Worm (Caenorhabditis elegans) whole organism, late embryonic: ENCODE data around the gene ndub-2.

Experiments used
- C38D4.7 ChIP-seq: fragments of 200-800 bp; sonication (Bioruptor generic); optimal IDR thresholded peaks from 2 replicates; lab custom pipeline; 2018; ENCODE audit warnings: mild to moderate bottlenecking, missing genetic modification characterization, moderate library complexity, missing compliant biosample characterization
- F13H6.1 ChIP-seq: sonication (generic microtip); optimal IDR thresholded peaks from 2 replicates; lab custom pipeline; 2016; ENCODE audit warnings: missing genetic modification characterization, missing compliant biosample characterization
- K09A11.1 ChIP-seq: sonication (generic microtip); optimal IDR thresholded peaks from 2 replicates; lab custom pipeline; 2017; ENCODE audit warnings: antibody characterized with exemption, mild to moderate bottlenecking, missing genetic modification characterization, missing compliant biosample characterization; ENCODE audit not compliant: insufficient read depth
- T23F11.4 ChIP-seq: fragments of 200-800 bp; sonication (Bioruptor generic); optimal IDR thresholded peaks from 2 replicates; lab custom pipeline; 2018; ENCODE audit warnings: mild to moderate bottlenecking, missing genetic modification characterization, missing compliant biosample characterization
- Y22D7AL.16 ChIP-seq: sonication (generic microtip); optimal IDR thresholded peaks from 2 replicates; lab custom pipeline; 2016; ENCODE audit warnings: missing genetic modification characterization, missing compliant biosample characterization
- ahr-1 ChIP-seq: sonication (generic microtip); optimal IDR thresholded peaks from 2 replicates; lab custom pipeline; 2016; ENCODE audit warnings: missing genetic modification characterization, missing compliant biosample characterization
- ama-1 ChIP-seq: fragments of 150-350 bp; optimal IDR thresholded peaks from 2 replicates; lab custom pipeline; 2014
- ceh-18 ChIP-seq: sonication (generic microtip); optimal IDR thresholded peaks from 2 replicates; lab custom pipeline; 2016; ENCODE audit warnings: missing genetic modification characterization, missing compliant biosample characterization
- ceh-19 ChIP-seq: fragments of 200-800 bp; sonication (Bioruptor generic); optimal IDR thresholded peaks from 2 replicates; lab custom pipeline; 2018; ENCODE audit warnings: mild to moderate bottlenecking, missing genetic modification characterization, missing compliant biosample characterization
- ceh-24 ChIP-seq: sonication (generic microtip); optimal IDR thresholded peaks from 2 replicates; lab custom pipeline; 2016; ENCODE audit warnings: mild to moderate bottlenecking, missing genetic modification characterization, missing compliant biosample characterization
- ceh-30 ChIP-seq: fragments of 150-350 bp; optimal IDR thresholded peaks from 2 replicates; lab custom pipeline; 2014; ENCODE audit warnings: missing biosample characterization, missing genetic modification characterization
- ceh-31 ChIP-seq: sonication (generic microtip); optimal IDR thresholded peaks from 2 replicates; lab custom pipeline; 2016; ENCODE audit warnings: missing genetic modification characterization, missing compliant biosample characterization
- ceh-34 ChIP-seq: sonication (generic microtip); optimal IDR thresholded peaks from 2 replicates; lab custom pipeline; 2016; ENCODE audit warnings: mild to moderate bottlenecking, missing genetic modification characterization, missing compliant biosample characterization
- ceh-45 ChIP-seq: fragments of 200-800 bp; sonication (Bioruptor generic); IDR thresholded peaks from 2 replicates; pipeline ENCODE4 v1.3.6; 2022; ENCODE audit warnings: missing genetic modification reagents, missing genetic modification characterization, missing compliant biosample characterization
- ceh-6 ChIP-seq: fragments of 200-800 bp; sonication (Bioruptor generic); optimal IDR thresholded peaks from 2 replicates; lab custom pipeline; 2018; ENCODE audit warnings: mild to moderate bottlenecking, missing genetic modification characterization, missing compliant biosample characterization
- che-1 ChIP-seq: sonication (generic microtip); optimal IDR thresholded peaks from 2 replicates; lab custom pipeline; 2016; ENCODE audit warnings: mild to moderate bottlenecking, missing genetic modification characterization, missing compliant biosample characterization
- dve-1 ChIP-seq: sonication (generic microtip); optimal IDR thresholded peaks from 2 replicates; lab custom pipeline; 2017; ENCODE audit warnings: antibody characterized with exemption, mild to moderate bottlenecking, missing genetic modification characterization, missing compliant biosample characterization
- elt-2 ChIP-seq: sonication (generic microtip); optimal IDR thresholded peaks from 2 replicates; lab custom pipeline; 2016; ENCODE audit warnings: missing genetic modification reagents, missing genetic modification characterization, missing compliant biosample characterization
- elt-4 ChIP-seq: sonication (generic microtip); optimal IDR thresholded peaks from 2 replicates; lab custom pipeline; 2016; ENCODE audit warnings: missing genetic modification characterization, missing compliant biosample characterization
- fax-1 ChIP-seq: sonication (generic microtip); optimal IDR thresholded peaks from 2 replicates; lab custom pipeline; 2016; ENCODE audit warnings: missing genotype, missing genetic modification characterization, missing compliant biosample characterization
- hlh-13 ChIP-seq: fragments of 200-800 bp; sonication (Bioruptor generic); optimal IDR thresholded peaks from 2 replicates; lab custom pipeline; 2018; ENCODE audit warnings: mild to moderate bottlenecking, missing genetic modification characterization, missing compliant biosample characterization
- hlh-15 ChIP-seq: sonication (generic microtip); optimal IDR thresholded peaks from 2 replicates; lab custom pipeline; 2016; ENCODE audit warnings: missing genetic modification characterization, missing compliant biosample characterization
- hlh-30 ChIP-seq: sonication (generic microtip); optimal IDR thresholded peaks from 2 replicates; lab custom pipeline; 2017; ENCODE audit warnings: antibody characterized with exemption, missing genetic modification characterization, missing compliant biosample characterization; ENCODE audit not compliant: insufficient read depth
- hlh-6 ChIP-seq: sonication (generic microtip); optimal IDR thresholded peaks from 2 replicates; lab custom pipeline; 2016; ENCODE audit warnings: missing genotype, missing genetic modification characterization, missing compliant biosample characterization
- lin-11 ChIP-seq: fragments of 200-800 bp; sonication (Bioruptor generic); optimal IDR thresholded peaks from 2 replicates; lab custom pipeline; 2018; ENCODE audit warnings: mild to moderate bottlenecking, missing genetic modification characterization, missing compliant biosample characterization
- mec-3 ChIP-seq: sonication (generic microtip); optimal IDR thresholded peaks from 2 replicates; lab custom pipeline; 2016; ENCODE audit warnings: borderline replicate concordance, missing genetic modification characterization, missing compliant biosample characterization
- nhr-232 ChIP-seq: sonication (generic microtip); optimal IDR thresholded peaks from 2 replicates; lab custom pipeline; 2016; ENCODE audit warnings: missing genetic modification characterization, missing compliant biosample characterization
- npax-4 ChIP-seq: sonication (generic microtip); optimal IDR thresholded peaks from 2 replicates; lab custom pipeline; 2016; ENCODE audit warnings: missing genetic modification characterization, missing compliant biosample characterization
- pat-9 ChIP-seq: fragments of 200-800 bp; sonication (Bioruptor generic); optimal IDR thresholded peaks from 2 replicates; lab custom pipeline; 2018; ENCODE audit warnings: mild to moderate bottlenecking, missing genetic modification characterization, moderate library complexity, missing compliant biosample characterization
- pha-4 ChIP-seq: fragments of 150-350 bp; optimal IDR thresholded peaks from 2 replicates; lab custom pipeline; 2018; ENCODE audit warnings: missing biosample characterization, missing genetic modification reagents, missing genetic modification characterization
- pros-1 ChIP-seq: fragments of 150-350 bp; optimal IDR thresholded peaks from 2 replicates; lab custom pipeline; 2014; ENCODE audit warnings: missing biosample characterization, missing genetic modification reagents, missing genetic modification characterization
- ref-2 ChIP-seq: sonication (generic microtip); optimal IDR thresholded peaks from 2 replicates; lab custom pipeline; 2016; ENCODE audit warnings: missing genetic modification characterization, missing compliant biosample characterization
- sdc-2 ChIP-seq: sonication (generic microtip); optimal IDR thresholded peaks from 2 replicates; lab custom pipeline; 2016; ENCODE audit warnings: missing genotype, missing genetic modification characterization, missing compliant biosample characterization
- tbx-2 ChIP-seq: sonication (generic microtip); optimal IDR thresholded peaks from 2 replicates; lab custom pipeline; 2016; ENCODE audit warnings: missing genetic modification characterization, missing compliant biosample characterization
- tbx-7 ChIP-seq: sonication (generic microtip); optimal IDR thresholded peaks from 2 replicates; lab custom pipeline; 2016; ENCODE audit warnings: missing genotype, missing genetic modification characterization, missing compliant biosample characterization
- unc-3 ChIP-seq, 2 experiments: fragments of 200-800 bp in 1 of 2; sonication (Bioruptor generic) in 1 of 2; sonication (generic microtip) in 1 of 2; conservative IDR thresholded peaks in 1 of 2; optimal IDR thresholded peaks in 1 of 2; 2 replicates each; pipeline versions ENCODE4 v1.3.6 to Lab custom; 2016 to 2022; ENCODE audit warnings: missing compliant biosample characterization in 2 of 2, missing genetic modification characterization in 2 of 2, missing genetic modification reagents in 1 of 2
- unc-42 ChIP-seq: sonication (generic microtip); optimal IDR thresholded peaks from 2 replicates; lab custom pipeline; 2016; ENCODE audit warnings: missing genotype, missing genetic modification characterization, missing compliant biosample characterization
- unc-55 ChIP-seq: sonication (generic microtip); optimal IDR thresholded peaks from 2 replicates; lab custom pipeline; 2017; ENCODE audit warnings: missing biosample characterization, missing genetic modification reagents, missing genetic modification characterization
- unc-86 ChIP-seq: sonication (generic microtip); optimal IDR thresholded peaks from 2 replicates; lab custom pipeline; 2016; ENCODE audit warnings: missing genetic modification characterization, missing compliant biosample characterization
- ztf-16 ChIP-seq: sonication (generic microtip); optimal IDR thresholded peaks from 2 replicates; lab custom pipeline; 2017; ENCODE audit warnings: missing genetic modification characterization, missing compliant biosample characterization

Gene ndub-2

DNA sequence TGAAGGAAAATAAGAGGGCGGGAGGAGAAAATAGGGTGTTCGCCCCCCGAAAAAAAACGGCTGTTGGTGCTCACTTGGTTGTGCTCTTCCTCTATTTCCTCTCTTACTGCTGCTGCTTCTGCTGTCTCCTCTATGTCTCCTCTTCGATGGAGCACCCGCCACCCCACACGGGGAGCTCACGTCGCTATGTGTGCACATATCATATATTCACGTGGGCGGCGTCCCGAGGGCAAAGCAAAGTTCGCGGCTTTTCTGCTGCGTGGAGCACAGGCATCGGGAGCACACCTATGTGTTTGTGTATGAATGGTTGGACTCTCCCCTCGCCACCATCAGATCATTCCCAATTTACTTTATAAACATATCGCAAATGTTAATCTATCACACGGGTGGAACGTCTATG is 17.2 kb downstream of the ndub-2 start:
- TF ChIP-seq nhr-232 = no peak
- peak; percentile 23 for TF ChIP-seq elt-4 (tag; lab: Kevin White, UChicago)
- TF ChIP-seq pat-9 (tag; lab: Kevin White, UChicago) = no peak
- TF ChIP-seq ceh-45 = no peak
- TF ChIP-seq hlh-15 (tag; lab: Kevin White, UChicago) = no peak
- TF ChIP-seq ceh-24 (tag; lab: Kevin White, UChicago) = no peak
- TF ChIP-seq unc-55 = no peak
- TF ChIP-seq ceh-18 (tag; lab: Kevin White, UChicago) = peak; percentile 42
- no peak for TF ChIP-seq hlh-13 (GFP tag; lab: Kevin White, UChicago)
- TF ChIP-seq ceh-34 (tag; lab: Kevin White, UChicago) = peak; percentile 61
- peak; percentile 9 for TF ChIP-seq ceh-31 (tag; lab: Kevin White, UChicago)
- peak; percentile 14 for TF ChIP-seq ref-2
- TF ChIP-seq mec-3 = peak; percentile 64
- TF ChIP-seq ztf-16 (tag; lab: Kevin White, UChicago) = no peak
- no peak for TF ChIP-seq F13H6.1 (tag; lab: Kevin White, UChicago)
- no peak for TF ChIP-seq pha-4
- TF ChIP-seq che-1 (tag; lab: Kevin White, UChicago) = no peak
- TF ChIP-seq ahr-1 (tag; lab: Kevin White, UChicago) = no peak
- TF ChIP-seq fax-1 = no peak
- no peak for TF ChIP-seq ceh-30 (tag; lab: Kevin White, UChicago)
- peak; percentile 39 for TF ChIP-seq sdc-2 (tag; lab: Kevin White, UChicago)
- TF ChIP-seq hlh-30 = peak; percentile 65
- no peak for TF ChIP-seq ceh-6

DNA sequence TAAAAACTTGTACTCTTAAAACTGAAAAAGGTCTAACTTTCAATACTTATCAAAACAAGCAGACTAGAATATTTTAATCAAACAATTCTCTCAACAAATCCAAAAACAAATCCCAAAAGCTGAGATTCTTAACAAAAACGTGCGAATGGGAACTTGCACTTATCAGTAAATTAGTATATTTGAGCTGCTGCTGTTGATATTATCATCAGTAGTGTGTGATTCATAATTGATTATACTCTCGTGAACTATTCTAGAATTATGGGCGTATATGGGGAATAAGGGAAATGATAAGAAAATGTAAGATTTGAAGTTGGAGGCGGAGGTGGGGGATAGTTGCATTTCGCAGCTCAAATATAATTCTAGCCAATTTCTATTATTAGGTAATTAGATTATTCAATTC is 18.0 kb downstream of the ndub-2 start:
- no peak for TF ChIP-seq sdc-2 (tag; lab: Kevin White, UChicago)
- no peak for TF ChIP-seq ceh-30 (tag; lab: Kevin White, UChicago)
- no peak for TF ChIP-seq npax-4
- TF ChIP-seq tbx-2 (tag; lab: Kevin White, UChicago) = no peak
- no peak for TF ChIP-seq ref-2
- no peak for TF ChIP-seq F13H6.1 (tag; lab: Kevin White, UChicago)
- TF ChIP-seq dve-1 (tag; lab: Kevin White, UChicago) = no peak
- no peak for TF ChIP-seq T23F11.4 (GFP tag; lab: Kevin White, UChicago)
- TF ChIP-seq pha-4 = no peak
- TF ChIP-seq unc-3 (GFP tag; conservative IDR thresholded peaks at IDR 0.05; lab: Robert Waterston, UW) = no peak
- no peak for TF ChIP-seq unc-3 (tag; optimal IDR thresholded peaks at IDR 0.05; lab: Kevin White, UChicago)
- TF ChIP-seq ahr-1 (tag; lab: Kevin White, UChicago) = no peak
- TF ChIP-seq fax-1 = no peak
- no peak for TF ChIP-seq ceh-6
- no peak for TF ChIP-seq elt-2 (tag; lab: Kevin White, UChicago)
- TF ChIP-seq Y22D7AL.16 = no peak

- TF ChIP-seq hlh-6 (no peak), tbx-7 (no peak), lin-11 (tag; lab: Kevin White, UChicago) (no peak), che-1 (tag; lab: Kevin White, UChicago) (no peak), ceh-45 (no peak), ceh-18 (tag; lab: Kevin White, UChicago) (peak; percentile 1), T23F11.4 (GFP tag; lab: Kevin White, UChicago) (no peak), ceh-19 (GFP tag; lab: Kevin White, UChicago) (peak; percentile 17), ama-1 (lab: Kevin White, UChicago) (no peak), C38D4.7 (GFP tag; lab: Kevin White, UChicago) (no peak), ceh-30 (tag; lab: Kevin White, UChicago) (no peak), pros-1 (tag; lab: Kevin White, UChicago) (no peak), unc-42 (no peak), K09A11.1 (no peak), unc-86 (tag; lab: Kevin White, UChicago) (no peak)
These were observed 18.8 kb downstream of the ndub-2 start for ce11 chrII:9014877-9015505.
